Worm (Caenorhabditis elegans) whole organism, dauer: ENCODE results near the gene vps-33.2.
"Not testable (repeated sequence)": the region's sequence is repeated elsewhere in the genome, so short reads cannot be mapped to it uniquely, and the experiment has no call there.

Experiments
- unc-62 ChIP-seq: sonication (generic microtip); optimal IDR thresholded peaks from 2 replicates; lab custom pipeline; 2017; ENCODE audit warnings: missing biosample characterization, missing genetic modification reagents, missing genetic modification characterization

Gene vps-33.2

DNA sequence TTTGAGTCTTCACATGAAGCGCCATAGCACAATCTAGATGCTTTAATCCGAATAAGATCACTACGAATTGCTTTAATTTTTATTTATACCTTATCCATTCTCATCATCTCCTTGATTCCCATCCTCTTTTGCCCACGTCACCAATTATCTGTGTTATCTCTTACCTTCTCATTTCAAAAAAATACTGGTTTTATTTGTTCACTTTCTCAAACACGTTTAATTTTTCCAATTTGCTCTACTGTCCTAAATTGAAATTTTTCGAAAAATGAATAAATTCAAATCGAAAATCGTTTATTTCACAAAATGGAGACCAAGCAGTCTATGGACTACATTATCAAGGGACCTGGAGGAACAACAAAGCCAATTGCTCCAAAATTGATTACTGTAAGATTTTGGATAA, 20.9 kb downstream of the vps-33.2 start, which contains the start of gene F54H5.3:
Gene F54H5.3 (plus strand): TSS at position 301 of the 400 bp plus-strand sequence.
- TF ChIP-seq unc-62 (GFP tag; lab: Kevin White, UChicago), result no peak

DNA sequence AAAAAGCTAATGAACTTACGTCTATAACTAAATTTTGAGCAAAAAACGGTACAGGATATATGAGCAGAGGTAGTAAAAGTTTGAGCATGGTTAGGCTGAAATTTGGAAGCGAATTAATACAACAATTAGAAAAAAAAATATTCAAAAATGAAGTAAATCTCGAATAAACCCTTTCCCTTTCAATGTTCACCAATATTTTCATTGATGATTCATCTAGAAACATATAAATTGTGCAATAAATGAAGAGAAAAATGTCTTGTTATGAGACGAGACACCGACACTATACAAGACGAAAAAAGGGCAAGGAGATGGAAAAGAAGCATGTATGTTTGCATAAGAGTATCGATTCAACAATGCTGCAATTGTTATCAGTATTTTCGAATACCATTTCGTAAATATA, 24.3 kb downstream of the vps-33.2 start, which contains the start of gene F54H5.14:
Gene F54H5.14 (minus strand): TSS at position 101 of the 400 bp plus-strand sequence.
- no peak for TF ChIP-seq unc-62 (GFP tag; lab: Kevin White, UChicago)

ce11 chrII:6627182-6627581, 26.2 kb downstream of the vps-33.2 start, which contains the start of the genes F54H5.5 and F54H5.2:
TSS of gene F54H5.5 (minus strand) at chrII:6627282.
TSS of gene F54H5.2 (plus strand) at chrII:6627484.
- TF ChIP-seq unc-62 (GFP tag; lab: Kevin White, UChicago), result not testable (repeated sequence)

- no peak for TF ChIP-seq unc-62 (GFP tag; lab: Kevin White, UChicago)
Observed at ce11 chrII:6628397-6628796, 27.4 kb downstream of the vps-33.2 start.

- TF ChIP-seq unc-62 (GFP tag; lab: Kevin White, UChicago), result no peak
Observed at ce11 chrII:6629775-6630174, 28.8 kb downstream of the vps-33.2 start.

DNA sequence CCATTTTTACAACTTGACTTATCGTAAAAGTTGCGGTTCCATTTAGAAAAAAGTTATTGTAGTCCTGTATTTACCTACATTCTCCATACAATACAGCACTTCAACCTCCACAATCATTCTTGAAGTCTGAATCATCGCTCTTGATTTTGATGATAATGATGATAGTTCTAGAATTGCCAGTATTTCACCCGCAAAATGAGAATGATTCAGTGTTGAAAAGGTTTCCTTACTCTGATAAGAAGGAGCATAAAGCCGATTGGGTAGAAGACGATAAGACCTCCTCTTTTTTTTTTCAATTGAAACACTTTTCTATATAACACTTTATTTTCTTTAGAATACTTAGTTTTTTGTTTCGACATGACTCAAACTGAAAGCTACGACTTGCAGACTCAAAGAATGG, 29.8 kb downstream of the vps-33.2 start, which contains the start of gene T19D12.4:
Gene T19D12.4 (plus strand): TSS at position 295 of the 400 bp plus-strand sequence.
- no peak for TF ChIP-seq unc-62 (GFP tag; lab: Kevin White, UChicago)

ce11 chrII:6631995-6632394, 31.0 kb downstream of the vps-33.2 start:
- no peak for TF ChIP-seq unc-62 (GFP tag; lab: Kevin White, UChicago)

ce11 chrII:6636136-6636535, 35.1 kb downstream of the vps-33.2 start, which contains the start of gene T19D12.5:
TSS of gene T19D12.5 (minus strand) at chrII:6636236.
- TF ChIP-seq unc-62 (GFP tag; lab: Kevin White, UChicago), result no peak

DNA sequence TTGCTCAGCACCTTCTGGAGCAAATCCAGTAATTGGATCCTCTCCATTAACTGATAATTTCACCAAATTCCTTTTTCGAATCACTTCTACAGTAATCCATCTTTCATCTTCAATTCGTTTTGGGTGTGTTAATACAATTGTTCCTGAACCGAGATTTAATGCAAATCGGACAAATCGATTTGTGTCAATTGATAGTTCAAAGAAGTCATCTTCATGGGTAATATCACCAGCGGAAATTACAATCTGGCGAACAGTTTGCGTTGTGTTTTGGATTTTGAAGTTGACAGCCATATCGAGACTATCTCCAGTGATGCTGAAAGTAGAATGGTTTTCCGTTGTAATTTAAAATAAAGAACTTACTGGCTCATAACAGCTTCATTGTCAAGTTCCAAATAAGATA, 36.8 kb downstream of the vps-33.2 start:
- no peak for TF ChIP-seq unc-62 (GFP tag; lab: Kevin White, UChicago)

- TF ChIP-seq unc-62 (GFP tag; lab: Kevin White, UChicago), result no peak
Observed at ce11 chrII:6642180-6642579, 41.2 kb downstream of the vps-33.2 start.

ce11 chrII:6642651-6643167, 41.7 kb downstream of the vps-33.2 start, which contains the start of gene T19D12.6:
TSS of gene T19D12.6 (minus strand) at chrII:6643117.
- no peak for TF ChIP-seq unc-62 (GFP tag; lab: Kevin White, UChicago)

ce11 chrII:6646903-6647302, 45.9 kb downstream of the vps-33.2 start:
- TF ChIP-seq unc-62 (GFP tag; lab: Kevin White, UChicago), result no peak

DNA sequence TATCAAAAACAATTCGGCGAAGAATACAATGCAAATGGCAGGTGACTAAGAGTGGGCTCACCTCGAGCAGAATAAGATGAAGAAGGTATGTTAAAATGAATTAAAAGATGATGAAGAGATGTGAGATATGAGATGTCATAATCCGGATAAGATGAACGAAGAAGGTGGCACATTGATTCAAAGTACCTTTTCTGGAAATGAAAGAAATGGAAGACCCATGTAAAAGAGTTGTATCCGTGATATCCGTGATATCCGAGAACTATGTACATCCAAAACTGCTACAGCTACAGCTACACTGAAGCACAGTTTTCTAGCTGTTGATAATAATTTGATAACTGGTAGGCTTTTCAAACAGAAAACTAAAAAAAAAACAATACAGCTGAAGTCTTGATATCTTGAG, 48.0 kb downstream of the vps-33.2 start, which contains the start of gene oig-8:
Gene oig-8 (minus strand): TSS at position 101 of the 400 bp plus-strand sequence.
- TF ChIP-seq unc-62 (GFP tag; lab: Kevin White, UChicago), result no peak

ce11 chrII:6651719-6652118, 50.7 kb downstream of the vps-33.2 start, which contains the start of gene sra-26:
TSS of gene sra-26 (minus strand) at chrII:6651819.
- no peak for TF ChIP-seq unc-62 (GFP tag; lab: Kevin White, UChicago)
